Worm (Caenorhabditis elegans): ENCODE measurements around the gene unc-115.

ce11 chrX:10189244-10189643 is 42.6 kb downstream of the unc-115 start:
- no peak for TF ChIP-seq lin-35 (GFP tag; optimal IDR thresholded peaks at IDR 0.05)
- no peak for TF ChIP-seq nhr-90 (tag; optimal IDR thresholded peaks at IDR 0.05)
- TF ChIP-seq pha-4 (tag; optimal IDR thresholded peaks at IDR 0.05): no peak
- TF ChIP-seq atf-7 (tag; optimal IDR thresholded peaks at IDR 0.05): no peak
- no peak for TF ChIP-seq lin-26 (GFP tag; IDR thresholded peaks at IDR 0.05)
- TF ChIP-seq ccch-3 (GFP tag; optimal IDR thresholded peaks at IDR 0.05): no peak
- TF ChIP-seq B0336.3 (GFP tag; IDR thresholded peaks at IDR 0.05): no peak

Measured in whole organism, young adult.